Worm (Caenorhabditis elegans) whole organism, late embryonic: ENCODE data around the gene srbc-68.

Experiments used
- C08G9.2 ChIP-seq: sonication (generic microtip); optimal IDR thresholded peaks from 2 replicates; lab custom pipeline; 2016; ENCODE audit warnings: mild to moderate bottlenecking, missing genetic modification characterization, moderate library complexity, missing compliant biosample characterization
- ama-1 ChIP-seq: fragments of 150-350 bp; optimal IDR thresholded peaks from 2 replicates; lab custom pipeline; 2014
- ceh-34 ChIP-seq: sonication (generic microtip); optimal IDR thresholded peaks from 2 replicates; lab custom pipeline; 2016; ENCODE audit warnings: mild to moderate bottlenecking, missing genetic modification characterization, missing compliant biosample characterization
- dve-1 ChIP-seq: sonication (generic microtip); optimal IDR thresholded peaks from 2 replicates; lab custom pipeline; 2017; ENCODE audit warnings: antibody characterized with exemption, mild to moderate bottlenecking, missing genetic modification characterization, missing compliant biosample characterization
- gmeb-2 ChIP-seq: sonication (generic microtip); optimal IDR thresholded peaks from 2 replicates; lab custom pipeline; 2016; ENCODE audit warnings: missing genetic modification characterization, inconsistent platforms, missing compliant biosample characterization
- mec-3 ChIP-seq: sonication (generic microtip); optimal IDR thresholded peaks from 2 replicates; lab custom pipeline; 2016; ENCODE audit warnings: borderline replicate concordance, missing genetic modification characterization, missing compliant biosample characterization
- nfya-1 ChIP-seq: sonication (generic microtip); optimal IDR thresholded peaks from 2 replicates; lab custom pipeline; 2017; ENCODE audit warnings: missing genetic modification characterization, mild to moderate bottlenecking, missing compliant biosample characterization, antibody characterized with exemption, moderate library complexity
- nhr-11 ChIP-seq: fragments of 150-350 bp; optimal IDR thresholded peaks from 2 replicates; lab custom pipeline; 2014; ENCODE audit warnings: missing biosample characterization, missing genetic modification characterization
- ttx-3 ChIP-seq: sonication (generic microtip); optimal IDR thresholded peaks from 2 replicates; lab custom pipeline; 2016; ENCODE audit warnings: missing genetic modification reagents, missing genetic modification characterization, missing compliant biosample characterization

DNA sequence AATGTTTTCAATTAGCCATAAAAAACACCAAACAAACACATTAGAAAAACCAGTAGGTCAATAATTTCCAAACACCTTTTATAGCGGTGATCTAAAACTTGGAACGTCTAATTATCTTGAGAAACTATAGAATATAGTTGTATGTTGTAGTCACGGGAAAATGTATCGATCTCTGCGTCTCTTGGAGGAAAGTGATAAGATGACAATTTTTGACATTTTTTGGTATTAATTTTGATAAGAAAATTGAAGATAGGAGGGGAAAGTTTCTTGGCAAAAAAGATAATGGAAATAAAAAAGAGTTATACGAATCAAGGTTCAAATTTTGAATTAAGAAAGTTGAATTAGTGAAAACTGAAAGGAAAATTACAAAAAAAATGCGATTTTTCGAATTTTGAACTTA is 40.7 kb downstream of the srbc-68 start:
- TF ChIP-seq nhr-11: no peak
- TF ChIP-seq ceh-34: no peak
- no peak for TF ChIP-seq dve-1 (tag; lab: Kevin White, UChicago)
- no peak for TF ChIP-seq mec-3 (tag; lab: Kevin White, UChicago)
- TF ChIP-seq ama-1 (lab: Kevin White, UChicago): no peak
- TF ChIP-seq ttx-3: no peak
- no peak for TF ChIP-seq C08G9.2 (tag; lab: Kevin White, UChicago)
- TF ChIP-seq nfya-1 (tag; lab: Kevin White, UChicago): no peak
- TF ChIP-seq gmeb-2: no peak
